Worm (Caenorhabditis elegans): ENCODE measurements around the gene Y54F10BM.6.

Y54F10BM.6 gene

ce11 chrIII:2239587-2240144 is 23.4 kb upstream of the Y54F10BM.6 start, which contains the start of gene C39B5.10:
Gene C39B5.10, minus strand, starts transcription at chrIII:2239637.
- no peak for TF ChIP-seq nfya-1 (tag; optimal IDR thresholded peaks at IDR 0.05; ENCODE audit: borderline replicate concordance, insufficient read depth)
- TF ChIP-seq attf-3 (GFP tag; conservative IDR thresholded peaks at IDR 0.05), result no peak
- TF ChIP-seq rpc-1 (optimal IDR thresholded peaks at IDR 0.05), result no peak
- no peak for TF ChIP-seq rpc-1 (tag; optimal IDR thresholded peaks at IDR 0.05)
- no peak for TF ChIP-seq B0336.3 (GFP tag; IDR thresholded peaks at IDR 0.05)
- TF ChIP-seq ccch-3 (GFP tag; optimal IDR thresholded peaks at IDR 0.05), result no peak
- TF ChIP-seq ceh-91 (GFP tag; IDR thresholded peaks at IDR 0.05), result no peak

- no peak for TF ChIP-seq hrde-1 (tag; optimal IDR thresholded peaks at IDR 0.05; ENCODE audit: borderline replicate concordance)
- no peak for TF ChIP-seq C17E4.6 (GFP tag; IDR thresholded peaks at IDR 0.05)
- no peak for TF ChIP-seq xnd-1 (tag; optimal IDR thresholded peaks at IDR 0.05)
- TF ChIP-seq madf-8 (GFP tag; conservative IDR thresholded peaks at IDR 0.05), result no peak
- TF ChIP-seq madf-6 (GFP tag; IDR thresholded peaks at IDR 0.05), result no peak
- no peak for TF ChIP-seq Y67H2A.10 (GFP tag; conservative IDR thresholded peaks at IDR 0.05)
- TF ChIP-seq cebp-1 (GFP tag; IDR thresholded peaks at IDR 0.05), result no peak
- no peak for TF ChIP-seq cebp-1 (tag; optimal IDR thresholded peaks at IDR 0.05)
- no peak for TF ChIP-seq ZK185.1 (tag; optimal IDR thresholded peaks at IDR 0.05; ENCODE audit: poor library complexity, severe bottlenecking)
- TF ChIP-seq F52B5.7 (tag; optimal IDR thresholded peaks at IDR 0.05), result no peak
- no peak for TF ChIP-seq rcor-1 (GFP tag; IDR thresholded peaks at IDR 0.05)
- no peak for TF ChIP-seq fkh-3 (tag; optimal IDR thresholded peaks at IDR 0.05)
- no peak for TF ChIP-seq cebp-2 (GFP tag; IDR thresholded peaks at IDR 0.05)
Measured at ce11 chrIII:2240471-2240870, 22.6 kb upstream of the Y54F10BM.6 start, which contains the start of gene srz-56. Gene srz-56, plus strand, starts transcription at chrIII:2240771.

- TF ChIP-seq athp-1 (tag; optimal IDR thresholded peaks at IDR 0.05), result no peak
- TF ChIP-seq attf-3 (GFP tag; conservative IDR thresholded peaks at IDR 0.05), result no peak
- no peak for TF ChIP-seq sdz-38 (tag; optimal IDR thresholded peaks at IDR 0.05)
- TF ChIP-seq pbrm-1 (GFP tag; IDR thresholded peaks at IDR 0.05), result no peak
- no peak for TF ChIP-seq F22D6.2 (tag; optimal IDR thresholded peaks at IDR 0.05)
- TF ChIP-seq tbx-9 (tag; optimal IDR thresholded peaks at IDR 0.05; ENCODE audit: borderline replicate concordance), result no peak
- no peak for TF ChIP-seq nfya-2 (GFP tag; IDR thresholded peaks at IDR 0.05)
- no peak for TF ChIP-seq xnd-1 (tag; optimal IDR thresholded peaks at IDR 0.05)
- no peak for TF ChIP-seq aptf-3 (GFP tag; IDR thresholded peaks at IDR 0.05)
- no peak for TF ChIP-seq snpc-1.3 (tag; optimal IDR thresholded peaks at IDR 0.05; ENCODE audit: insufficient read depth)
- TF ChIP-seq zfh-2 (GFP tag; conservative IDR thresholded peaks at IDR 0.05), result no peak
- no peak for TF ChIP-seq snpc-1.1 (tag; optimal IDR thresholded peaks at IDR 0.05; ENCODE audit: insufficient read depth)
- no peak for TF ChIP-seq nhr-80 (tag; optimal IDR thresholded peaks at IDR 0.05)
- TF ChIP-seq snpc-4 (GFP tag; optimal IDR thresholded peaks at IDR 0.05), result no peak
- TF ChIP-seq snpc-4 (tag; optimal IDR thresholded peaks at IDR 0.05), result no peak
- TF ChIP-seq Y79H2A.3 (GFP tag; conservative IDR thresholded peaks at IDR 0.05), result no peak
Measured at ce11 chrIII:2243617-2244016, 19.4 kb upstream of the Y54F10BM.6 start.

ce11 chrIII:2245727-2246126 is 17.3 kb upstream of the Y54F10BM.6 start, which contains the start of gene srd-67:
Gene srd-67, minus strand, starts transcription at chrIII:2245827.
- no peak for TF ChIP-seq ceh-79 (tag; optimal IDR thresholded peaks at IDR 0.05)
- TF ChIP-seq F49E8.2 (tag; optimal IDR thresholded peaks at IDR 0.05; ENCODE audit: insufficient read depth), result no peak
- no peak for TF ChIP-seq F23B12.7 (tag; optimal IDR thresholded peaks at IDR 0.05; ENCODE audit: insufficient read depth)
- TF ChIP-seq ztf-18 (tag; optimal IDR thresholded peaks at IDR 0.05), result no peak
- no peak for TF ChIP-seq ceh-58 (GFP tag; IDR thresholded peaks at IDR 0.05)
- TF ChIP-seq F52B5.7 (tag; optimal IDR thresholded peaks at IDR 0.05), result no peak
- TF ChIP-seq ekl-4 (GFP tag; IDR thresholded peaks at IDR 0.05), result no peak
- no peak for TF ChIP-seq nhr-27 (tag; optimal IDR thresholded peaks at IDR 0.05)
- TF ChIP-seq lag-1 (GFP tag; IDR thresholded peaks at IDR 0.05), result no peak
- TF ChIP-seq let-526 (GFP tag; IDR thresholded peaks at IDR 0.05), result no peak
- no peak for TF ChIP-seq madf-8 (GFP tag; conservative IDR thresholded peaks at IDR 0.05)
- no peak for TF ChIP-seq F57C9.4 (tag; optimal IDR thresholded peaks at IDR 0.05)
- TF ChIP-seq lir-1 (GFP tag; conservative IDR thresholded peaks at IDR 0.05), result no peak
